Worm (Caenorhabditis elegans) whole organism, mixed stage, embryonic: ENCODE data around the gene B0222.5.

Experiments used
- bed-3 ChIP-seq: fragments of 200-800 bp; sonication (Bioruptor generic); optimal IDR thresholded peaks from 3 replicates; lab custom pipeline; 2018; ENCODE audit warnings: mild to moderate bottlenecking, missing genetic modification characterization, moderate library complexity, missing compliant biosample characterization
- elt-3 ChIP-seq: fragments of 150-350 bp; optimal IDR thresholded peaks from 2 replicates; lab custom pipeline; 2014; ENCODE audit warnings: missing biosample characterization, missing genetic modification characterization
- nhr-12 ChIP-seq: fragments of 150-350 bp; optimal IDR thresholded peaks from 2 replicates; lab custom pipeline; 2014; ENCODE audit warnings: missing biosample characterization, missing genetic modification characterization
- sem-2 ChIP-seq: fragments of 200-800 bp; sonication (Bioruptor generic); optimal IDR thresholded peaks from 2 replicates; lab custom pipeline; 2018; ENCODE audit warnings: mild to moderate bottlenecking, missing genetic modification characterization, missing compliant biosample characterization

DNA sequence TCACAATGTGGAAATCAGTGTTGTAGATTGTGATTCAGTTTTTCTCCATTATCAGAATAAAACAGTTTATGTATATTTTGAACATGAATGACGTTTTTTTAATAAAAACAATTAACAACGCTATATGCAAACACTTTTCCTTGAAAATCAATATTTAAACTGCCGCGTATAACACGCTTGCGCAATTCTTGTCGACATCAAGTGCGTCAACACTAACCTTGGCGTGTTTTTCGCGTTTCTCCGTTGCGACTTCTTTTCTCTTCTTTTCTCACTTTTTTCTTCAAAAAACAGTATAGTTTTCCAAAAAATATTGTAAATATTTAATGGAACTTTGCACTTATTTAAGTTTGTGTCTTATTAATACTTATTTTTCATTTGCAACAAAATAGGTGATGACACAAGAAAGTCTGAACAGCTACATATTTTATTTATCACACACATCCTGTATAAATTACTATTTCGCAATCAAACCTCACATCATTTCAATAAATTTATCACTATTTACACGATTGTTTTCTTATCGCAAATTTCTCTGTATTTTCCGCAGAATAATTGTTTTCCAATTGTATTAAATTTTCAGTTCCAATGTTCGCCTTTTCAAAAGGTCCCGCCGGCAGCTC is 20.7 kb upstream of the B0222.5 start, which contains the start of gene spas-1:
- TF ChIP-seq nhr-12 (tag; lab: Kevin White, UChicago) = no peak
- no peak for TF ChIP-seq elt-3 (tag; lab: Kevin White, UChicago)
- no peak for TF ChIP-seq bed-3 (GFP tag; lab: Kevin White, UChicago)
- TF ChIP-seq sem-2 (GFP tag; lab: Kevin White, UChicago) = no peak
